Fruit fly (Drosophila melanogaster) whole organism, embryonic: ENCODE results near the gene tai.

Source experiments
- CG11093 ChIP-seq: fragments of 200-800 bp; sonication (Bioruptor generic); IDR thresholded peaks from 3 replicates; pipeline ENCODE4 v1.3.6; 2022; ENCODE audit warnings: missing biosample characterization, missing genetic modification characterization
- cas ChIP-seq: fragments of 200-800 bp; sonication (Bioruptor generic); IDR thresholded peaks from 2 replicates; pipeline ENCODE4 v1.3.6; 2022; ENCODE audit warnings: missing biosample characterization, missing genetic modification characterization
- chn ChIP-seq: fragments of 200-800 bp; sonication (Bioruptor generic); optimal IDR thresholded peaks from 2 replicates; lab custom pipeline; 2016; ENCODE audit warnings: missing biosample characterization, missing genetic modification characterization
- seq ChIP-seq: fragments of 200-800 bp; sonication (Bioruptor generic); IDR thresholded peaks from 2 replicates; pipeline ENCODE4 v1.3.6; 2022; ENCODE audit warnings: missing biosample characterization, missing genetic modification characterization

dm6 chr2L:9254754-9255153 lies 88.2 kb downstream of the tai start, which contains the start of gene lectin-30A:
- TF ChIP-seq chn (GFP tag; lab: Kevin White, UChicago) (no peak), seq (GFP tag; lab: Robert Waterston, UW) (no peak), cas (GFP tag; lab: Robert Waterston, UW) (no peak), CG11093 (no peak)
